Worm (Caenorhabditis elegans): Measurements from ENCODE around the gene skpt-1.

Gene skpt-1

DNA sequence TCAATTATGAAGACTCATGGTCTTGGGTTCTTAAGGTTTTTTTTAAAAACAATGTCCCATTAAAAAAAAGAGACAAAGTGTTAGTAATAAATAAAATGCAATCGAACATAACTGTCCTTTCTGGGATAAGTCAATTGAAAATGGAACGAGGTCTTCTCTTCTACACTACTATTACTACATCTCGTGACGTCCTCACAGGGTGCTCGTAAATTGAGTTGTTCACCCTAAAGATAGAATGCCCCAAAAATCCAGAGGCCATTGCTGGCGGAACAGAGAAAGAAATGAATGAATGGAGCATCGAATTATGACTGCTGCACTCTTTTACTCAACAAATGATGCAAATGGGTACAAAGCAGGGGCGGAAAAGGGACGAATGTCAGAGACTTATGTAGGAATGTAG lies 45.8 kb downstream of the skpt-1 start:
- TF ChIP-seq tbx-11 (GFP tag; IDR thresholded peaks at IDR 0.05), result no peak
- TF ChIP-seq ets-7 (tag; optimal IDR thresholded peaks at IDR 0.05), result no peak
- TF ChIP-seq hmg-4 (GFP tag; optimal IDR thresholded peaks at IDR 0.05), result no peak

Data from whole organism, early embryonic.